Fruit fly (Drosophila melanogaster) whole organism, embryonic: ENCODE data around the gene CG13258.

Source experiments
- Bgb ChIP-seq: fragments of 200-800 bp; sonication (Bioruptor generic); IDR thresholded peaks from 2 replicates; pipeline ENCODE4 v1.3.6; 2022; ENCODE audit warnings: missing biosample characterization, missing genetic modification characterization; ENCODE audit not compliant: partially characterized antibody
- CG10209 ChIP-seq: fragments of 200-800 bp; sonication (Bioruptor generic); optimal IDR thresholded peaks from 3 replicates; lab custom pipeline; 2017; ENCODE audit warnings: missing biosample characterization, mild to moderate bottlenecking, missing genetic modification characterization, missing genetic modification reagents
- CG10366 ChIP-seq: fragments of 200-800 bp; sonication (Bioruptor generic); IDR thresholded peaks from 2 replicates; pipeline ENCODE4 v1.3.6; 2022; ENCODE audit warnings: missing biosample characterization, missing genetic modification characterization
- CG11723 ChIP-seq: fragments of 200-800 bp; sonication (Bioruptor generic); optimal IDR thresholded peaks from 2 replicates; lab custom pipeline; 2017; ENCODE audit warnings: missing biosample characterization, mild to moderate bottlenecking, missing genetic modification characterization
- CG12744 ChIP-seq: fragments of 200-800 bp; sonication (Bioruptor generic); optimal IDR thresholded peaks from 2 replicates; lab custom pipeline; 2016; ENCODE audit warnings: missing biosample characterization, missing genetic modification characterization
- CG13775 ChIP-seq: fragments of 200-800 bp; sonication (Bioruptor generic); optimal IDR thresholded peaks from 3 replicates; lab custom pipeline; 2017; ENCODE audit warnings: missing biosample characterization, mild to moderate bottlenecking, missing genetic modification characterization
- CG18476 ChIP-seq: fragments of 200-800 bp; sonication (Bioruptor generic); optimal IDR thresholded peaks from 2 replicates; lab custom pipeline; 2016; ENCODE audit warnings: missing biosample characterization, mild to moderate bottlenecking, missing genetic modification characterization
- CG2199 ChIP-seq: fragments of 200-800 bp; sonication (Bioruptor generic); IDR thresholded peaks from 3 replicates; pipeline ENCODE4 v1.3.6; 2022; ENCODE audit warnings: missing biosample characterization, missing genetic modification characterization
- CG30403 ChIP-seq: fragments of 200-800 bp; sonication (Bioruptor generic); optimal IDR thresholded peaks from 3 replicates; lab custom pipeline; 2016; ENCODE audit warnings: missing biosample characterization, missing genetic modification characterization
- CG3726 ChIP-seq: fragments of 200-800 bp; sonication (Bioruptor generic); IDR thresholded peaks from 3 replicates; pipeline ENCODE4, ENCODE4 v1.3.6; 2022; ENCODE audit warnings: missing biosample characterization, missing genetic modification characterization
- CG42726 ChIP-seq: fragments of 200-800 bp; sonication (Bioruptor generic); IDR thresholded peaks from 2 replicates; pipeline ENCODE4 v1.3.6; 2022; ENCODE audit warnings: missing biosample characterization, missing genetic modification characterization; ENCODE audit not compliant: partially characterized antibody
- CG4404 ChIP-seq: fragments of 200-800 bp; sonication (Bioruptor generic); IDR thresholded peaks from 2 replicates; pipeline ENCODE4 v1.3.6; 2022; ENCODE audit warnings: missing biosample characterization, missing genetic modification characterization
- CG4707 ChIP-seq: fragments of 200-800 bp; sonication (Bioruptor generic); optimal IDR thresholded peaks from 2 replicates; lab custom pipeline; 2018; ENCODE audit warnings: missing biosample characterization, mild to moderate bottlenecking, missing genetic modification characterization, moderate library complexity
- CG6254 ChIP-seq: fragments of 200-800 bp; sonication (Bioruptor generic); optimal IDR thresholded peaks from 3 replicates; lab custom pipeline; 2017; ENCODE audit warnings: mild to moderate bottlenecking, missing biosample characterization, missing genetic modification reagents, missing genetic modification characterization
- CG6689 ChIP-seq: fragments of 200-800 bp; sonication (Bioruptor generic); IDR thresholded peaks from 2 replicates; pipeline ENCODE4 v1.3.6; 2022; ENCODE audit warnings: missing biosample characterization, missing genetic modification characterization
- CG7556 ChIP-seq: fragments of 200-800 bp; sonication (Bioruptor generic); optimal IDR thresholded peaks from 2 replicates; lab custom pipeline; 2017; ENCODE audit warnings: missing biosample characterization, mild to moderate bottlenecking, missing genetic modification characterization
- CG8089 ChIP-seq: fragments of 200-800 bp; sonication (Bioruptor generic); optimal IDR thresholded peaks from 3 replicates; lab custom pipeline; 2016; ENCODE audit warnings: missing biosample characterization, missing genetic modification characterization
- CG8290 ChIP-seq, 3 experiments: fragments of 200-800 bp; sonication (Bioruptor generic); optimal IDR thresholded peaks; 2 replicates each; lab custom pipeline; 2016 to 2019; ENCODE audit warnings: missing biosample characterization in 3 of 3, missing genetic modification characterization in 3 of 3, mild to moderate bottlenecking in 2 of 3, moderate library complexity in 1 of 3
- CG8944 ChIP-seq: fragments of 200-800 bp; sonication (Bioruptor generic); optimal IDR thresholded peaks from 3 replicates; lab custom pipeline; 2016; ENCODE audit warnings: missing biosample characterization, missing genetic modification characterization
- CG9727 ChIP-seq: fragments of 200-800 bp; sonication (Bioruptor generic); optimal IDR thresholded peaks from 3 replicates; lab custom pipeline; 2017; ENCODE audit warnings: missing biosample characterization, mild to moderate bottlenecking, missing genetic modification characterization
- Chrac-16 ChIP-seq: fragments of 200-800 bp; sonication (Bioruptor generic); optimal IDR thresholded peaks from 3 replicates; lab custom pipeline; 2016; ENCODE audit warnings: missing biosample characterization, missing genetic modification characterization
- Dll ChIP-seq: fragments of 200-800 bp; sonication (Bioruptor generic); IDR thresholded peaks from 4 replicates; pipeline ENCODE4 v1.3.6; 2022; ENCODE audit warnings: missing biosample characterization, missing genetic modification characterization; ENCODE audit not compliant: partially characterized antibody
- ERR ChIP-seq: fragments of 200-800 bp; sonication (Bioruptor generic); optimal IDR thresholded peaks from 2 replicates; lab custom pipeline; 2016; ENCODE audit warnings: missing biosample characterization, missing genetic modification characterization
- Ets97D ChIP-seq: fragments of 200-800 bp; sonication (Bioruptor generic); optimal IDR thresholded peaks from 3 replicates; lab custom pipeline; 2016; ENCODE audit warnings: missing biosample characterization, missing genetic modification characterization
- Fer1 ChIP-seq: fragments of 200-800 bp; sonication (Bioruptor generic); optimal IDR thresholded peaks from 2 replicates; lab custom pipeline; 2017; ENCODE audit warnings: missing biosample characterization, mild to moderate bottlenecking, missing genetic modification characterization
- H2.0 ChIP-seq: fragments of 200-800 bp; sonication (Bioruptor generic); IDR thresholded peaks from 2 replicates; pipeline ENCODE4 v1.3.6; 2022; ENCODE audit warnings: missing biosample characterization, missing genetic modification characterization
- Hmx ChIP-seq: fragments of 200-800 bp; sonication (Bioruptor generic); optimal IDR thresholded peaks from 2 replicates; lab custom pipeline; 2016; ENCODE audit warnings: missing biosample characterization, missing genetic modification characterization
- Jarid2 ChIP-seq: fragments of 200-800 bp; sonication (Bioruptor generic); optimal IDR thresholded peaks from 3 replicates; lab custom pipeline; 2017; ENCODE audit warnings: mild to moderate bottlenecking, missing biosample characterization, missing genetic modification reagents, missing genetic modification characterization
- Lhr ChIP-seq: fragments of 200-800 bp; sonication (Bioruptor generic); optimal IDR thresholded peaks from 3 replicates; lab custom pipeline; 2017; ENCODE audit warnings: mild to moderate bottlenecking, missing biosample characterization, missing genetic modification reagents, missing genetic modification characterization
- Lpt ChIP-seq: fragments of >200 bp; optimal IDR thresholded peaks from 2 replicates; lab custom pipeline; 2018; ENCODE audit warnings: missing biosample characterization, missing genetic modification characterization
- NC2β ChIP-seq: fragments of 200-800 bp; sonication (Bioruptor generic); optimal IDR thresholded peaks from 2 replicates; lab custom pipeline; 2016; ENCODE audit warnings: missing biosample characterization, missing genetic modification characterization
- Optix ChIP-seq: fragments of 200-800 bp; sonication (Bioruptor generic); IDR thresholded peaks from 3 replicates; pipeline ENCODE4 v1.3.6; 2022; ENCODE audit warnings: missing biosample characterization, missing genetic modification characterization
- Sin3A ChIP-seq: fragments of >200 bp; optimal IDR thresholded peaks from 2 replicates; lab custom pipeline; 2018
- abd-A ChIP-seq: fragments of 200-800 bp; sonication (Bioruptor generic); optimal IDR thresholded peaks from 3 replicates; lab custom pipeline; 2019; ENCODE audit warnings: missing biosample characterization, mild to moderate bottlenecking, missing genetic modification characterization, moderate library complexity
- ac ChIP-seq: fragments of 200-800 bp; sonication (Bioruptor generic); optimal IDR thresholded peaks from 3 replicates; lab custom pipeline; 2017; ENCODE audit warnings: missing biosample characterization, mild to moderate bottlenecking, missing genetic modification characterization
- ash1 ChIP-seq: fragments of 200-800 bp; sonication (Bioruptor generic); optimal IDR thresholded peaks from 2 replicates; lab custom pipeline; 2018; ENCODE audit warnings: missing biosample characterization, mild to moderate bottlenecking, missing genetic modification characterization
- bigmax ChIP-seq: fragments of 200-800 bp; sonication (Bioruptor generic); optimal IDR thresholded peaks from 2 replicates; lab custom pipeline; 2018; ENCODE audit warnings: missing biosample characterization, mild to moderate bottlenecking, missing genetic modification characterization
- cg ChIP-seq: fragments of 200-800 bp; sonication (Bioruptor generic); optimal IDR thresholded peaks from 3 replicates; lab custom pipeline; 2019; ENCODE audit warnings: missing biosample characterization, mild to moderate bottlenecking, missing genetic modification characterization, moderate library complexity
- croc ChIP-seq: fragments of 200-800 bp; sonication (Bioruptor generic); conservative IDR thresholded peaks from 3 replicates; pipeline ENCODE4 v1.3.6; 2022; ENCODE audit warnings: missing biosample characterization, missing genetic modification characterization
- danr ChIP-seq: fragments of 200-800 bp; sonication (Bioruptor generic); IDR thresholded peaks from 2 replicates; pipeline ENCODE4 v1.3.6; 2022; ENCODE audit warnings: missing biosample characterization, missing genetic modification characterization
- fu2 ChIP-seq: fragments of 200-800 bp; sonication (Bioruptor generic); optimal IDR thresholded peaks from 2 replicates; lab custom pipeline; 2016; ENCODE audit warnings: missing biosample characterization, missing genetic modification characterization
- ind ChIP-seq: fragments of 200-800 bp; sonication (Bioruptor generic); optimal IDR thresholded peaks from 3 replicates; lab custom pipeline; 2016; ENCODE audit warnings: missing biosample characterization, missing genetic modification characterization
- jumu ChIP-seq: fragments of 200-800 bp; sonication (Bioruptor generic); optimal IDR thresholded peaks from 3 replicates; lab custom pipeline; 2016; ENCODE audit warnings: missing biosample characterization, missing genetic modification characterization
- lmd ChIP-seq: fragments of 200-800 bp; sonication (Bioruptor generic); IDR thresholded peaks from 2 replicates; pipeline ENCODE4 v1.3.6; 2022; ENCODE audit warnings: missing biosample characterization, missing genetic modification characterization
- maf-S ChIP-seq: fragments of 200-800 bp; sonication (Bioruptor generic); optimal IDR thresholded peaks from 2 replicates; lab custom pipeline; 2016; ENCODE audit warnings: missing biosample characterization, missing genetic modification characterization
- pan ChIP-seq, 4 experiments: fragments of >200 bp in 3 of 4; fragments of 200-800 bp in 1 of 4; sonication (Bioruptor generic) in 1 of 4; optimal IDR thresholded peaks in 3 of 4; IDR thresholded peaks in 1 of 4; 2 replicates each; pipeline versions ENCODE4 v1.3.6 to Lab custom; 2017 to 2022; ENCODE audit warnings: missing biosample characterization in 2 of 4, missing genetic modification characterization in 2 of 4, mixed read lengths in 1 of 4
- pfk ChIP-seq: fragments of 200-800 bp; sonication (Bioruptor generic); optimal IDR thresholded peaks from 2 replicates; lab custom pipeline; 2018; ENCODE audit warnings: missing biosample characterization, mild to moderate bottlenecking, missing genetic modification characterization, moderate library complexity
- sens-2 ChIP-seq: fragments of 200-800 bp; sonication (Bioruptor generic); IDR thresholded peaks from 2 replicates; pipeline ENCODE4 v1.3.6; 2022; ENCODE audit warnings: missing biosample characterization, missing genetic modification characterization
- sim ChIP-seq: fragments of 200-800 bp; sonication (Bioruptor generic); IDR thresholded peaks from 2 replicates; pipeline ENCODE4 v1.3.6; 2022; ENCODE audit warnings: missing biosample characterization, missing genetic modification characterization
- sqz ChIP-seq: fragments of 200-800 bp; sonication (Bioruptor generic); optimal IDR thresholded peaks from 3 replicates; lab custom pipeline; 2018; ENCODE audit warnings: missing biosample characterization, mild to moderate bottlenecking, missing genetic modification characterization
- zf30C ChIP-seq: fragments of 200-800 bp; sonication (Bioruptor generic); optimal IDR thresholded peaks from 3 replicates; lab custom pipeline; 2018; ENCODE audit warnings: missing biosample characterization, mild to moderate bottlenecking, missing genetic modification characterization

Gene CG13258

dm6 chr2L:16275809-16276178, 17.0 kb downstream of the CG13258 start (continued):
- TF ChIP-seq zf30C (GFP tag; lab: Kevin White, UChicago) (no peak), Bgb (no peak), CG12744 (GFP tag; lab: Kevin White, UChicago) (no peak), sens-2 (GFP tag; lab: Robert Waterston, UW) (no peak), CG13775 (GFP tag; lab: Kevin White, UChicago) (peak; percentile 55), abd-A (tag; lab: Kevin White, UChicago) (no peak), CG10366 (GFP tag; lab: Robert Waterston, UW) (peak; percentile 35), danr (GFP tag; lab: Robert Waterston, UW) (no peak), CG2199 (GFP tag; lab: Robert Waterston, UW) (no peak), CG10209 (peak; percentile 60), CG30403 (GFP tag; lab: Kevin White, UChicago) (peak; percentile 35), pan (optimal IDR thresholded peaks at IDR 0.05; lab: Kevin White, UChicago) (no peak), pan (GFP tag; optimal IDR thresholded peaks at IDR 0.05 in 1 of 2, IDR thresholded peaks at IDR 0.05 in 1 of 2) (peak in 1 of 2 experiments; percentile 58), pfk (GFP tag; lab: Kevin White, UChicago) (no peak), CG3726 (GFP tag; lab: Robert Waterston, UW) (no peak), CG6689 (GFP tag; lab: Robert Waterston, UW) (0 out of 2 replicates have a peak, but pooled peaks have one; percentile 32), CG8089 (GFP tag; lab: Kevin White, UChicago) (no peak), ac (GFP tag; lab: Kevin White, UChicago) (no peak), ash1 (GFP tag; lab: Kevin White, UChicago) (no peak), Ets97D (GFP tag; lab: Kevin White, UChicago) (no peak), Hmx (no peak), Lhr (no peak), CG9727 (GFP tag; lab: Kevin White, UChicago) (peak; percentile 63), Optix (no peak), maf-S (no peak), sqz (GFP tag; lab: Kevin White, UChicago) (no peak), jumu (GFP tag; lab: Kevin White, UChicago) (no peak), ERR (GFP tag; lab: Kevin White, UChicago) (no peak), Lpt (GFP tag; lab: Kevin White, UChicago) (no peak), cg (GFP tag; lab: Kevin White, UChicago) (no peak), sim (GFP tag; lab: Robert Waterston, UW) (no peak), H2.0 (GFP tag; lab: Robert Waterston, UW) (no peak), Jarid2 (GFP tag; lab: Kevin White, UChicago) (no peak), Chrac-16 (GFP tag; lab: Kevin White, UChicago) (no peak), CG8290 (GFP tag; optimal IDR thresholded peaks at IDR 0.05; lab: Kevin White, UChicago) (no peak), CG8290 (tag; optimal IDR thresholded peaks at IDR 0.05; lab: Kevin White, UChicago) (no peak), ind (GFP tag; lab: Kevin White, UChicago) (peak; percentile 11), CG4404 (GFP tag; lab: Robert Waterston, UW) (no peak), Sin3A (lab: Kevin White, UChicago) (no peak), CG11723 (GFP tag; lab: Kevin White, UChicago) (peak; percentile 22), CG18476 (GFP tag; lab: Kevin White, UChicago) (peak; percentile 47), CG6254 (peak; percentile 24), Dll (GFP tag; lab: Robert Waterston, UW) (no peak), CG42726 (GFP tag; lab: Robert Waterston, UW) (no peak), croc (GFP tag; lab: Robert Waterston, UW) (no peak), CG4707 (GFP tag; lab: Kevin White, UChicago) (no peak), NC2β (GFP tag; lab: Kevin White, UChicago) (no peak), fu2 (GFP tag; lab: Kevin White, UChicago) (no peak), CG8944 (no peak), CG7556 (GFP tag; lab: Kevin White, UChicago) (peak; percentile 74), Fer1 (GFP tag; lab: Kevin White, UChicago) (peak; percentile 69), bigmax (GFP tag; lab: Kevin White, UChicago) (no peak), lmd (GFP tag; lab: Robert Waterston, UW) (peak; percentile 51)
